Fruit fly (Drosophila melanogaster): ENCODE data around the gene CG33159.

CG33159 gene

DNA sequence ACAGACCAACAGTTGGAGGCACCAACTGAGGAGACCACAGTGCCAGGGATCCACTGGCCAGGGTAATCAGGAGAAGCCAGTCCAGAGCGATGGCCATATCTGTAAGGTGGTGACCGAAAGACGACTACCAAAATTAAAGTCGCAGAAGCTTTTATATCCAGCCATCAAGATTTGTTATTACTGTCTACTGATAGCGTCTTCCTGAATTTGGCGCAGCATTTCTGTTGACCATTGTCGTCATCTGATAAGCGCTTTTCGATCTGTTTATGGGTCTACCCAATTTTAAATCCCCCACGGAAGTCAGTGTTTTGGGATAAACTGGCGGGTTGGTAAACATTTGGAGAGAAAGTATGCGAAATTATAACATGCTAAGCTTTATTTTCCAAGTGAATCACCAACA, 31.8 kb downstream of the CG33159 start, which contains the start of gene CG14963:
Gene CG14963, minus strand, starts transcription at position 101 of the 400 bp plus-strand sequence.
- TF ChIP-seq dsx (GFP tag; optimal IDR thresholded peaks at IDR 0.05; ENCODE audit: poor library complexity, severe bottlenecking): no peak

DNA sequence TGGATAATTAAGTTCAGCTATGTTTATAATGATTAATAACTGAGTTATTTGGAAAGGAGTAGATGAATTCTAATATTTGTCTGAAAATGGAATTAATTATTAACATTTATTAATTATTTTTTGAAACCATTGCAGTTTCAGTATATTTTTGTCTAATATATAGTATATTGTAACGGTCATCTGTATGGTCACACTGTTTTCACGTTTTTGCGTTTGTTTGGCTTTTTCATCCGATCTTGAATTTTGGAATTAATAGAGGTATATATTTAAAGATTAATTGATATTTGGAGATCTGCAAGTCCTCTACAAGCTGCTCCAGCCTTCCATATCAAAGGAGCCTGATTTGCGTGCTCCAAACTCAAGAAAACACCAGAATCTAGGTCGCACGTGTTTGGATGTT, 35.1 kb downstream of the CG33159 start, which contains the start of the genes CG32278 and CG32281:
Gene CG32278, plus strand, starts transcription at position 180 of the 400 bp plus-strand sequence.
Gene CG32281, plus strand, starts transcription at position 269 of the 400 bp plus-strand sequence.
- TF ChIP-seq CG15336 (GFP tag; IDR thresholded peaks at IDR 0.05): no peak
- TF ChIP-seq CG10631 (GFP tag; optimal IDR thresholded peaks at IDR 0.05): no peak
- no peak for TF ChIP-seq Eip93F (GFP tag; optimal IDR thresholded peaks at IDR 0.05)
- no peak for TF ChIP-seq CG6792 (GFP tag; optimal IDR thresholded peaks at IDR 0.05)
- no peak for TF ChIP-seq eg (GFP tag; IDR thresholded peaks at IDR 0.05)
- no peak for TF ChIP-seq Eip75B (GFP tag; optimal IDR thresholded peaks at IDR 0.05)
- no peak for TF ChIP-seq fd85E (GFP tag; optimal IDR thresholded peaks at IDR 0.05)
- no peak for TF ChIP-seq salr (GFP tag; optimal IDR thresholded peaks at IDR 0.05)
- TF ChIP-seq CG6276 (GFP tag; optimal IDR thresholded peaks at IDR 0.05): no peak
- TF ChIP-seq Ets96B (tag; optimal IDR thresholded peaks at IDR 0.05): no peak
- TF ChIP-seq CG9139 (GFP tag; optimal IDR thresholded peaks at IDR 0.05): no peak
- TF ChIP-seq CG6163 (GFP tag; IDR thresholded peaks at IDR 0.05): no peak
- no peak for TF ChIP-seq CG7368 (GFP tag; optimal IDR thresholded peaks at IDR 0.05)
- no peak for TF ChIP-seq Hr39 (GFP tag; optimal IDR thresholded peaks at IDR 0.05)

DNA sequence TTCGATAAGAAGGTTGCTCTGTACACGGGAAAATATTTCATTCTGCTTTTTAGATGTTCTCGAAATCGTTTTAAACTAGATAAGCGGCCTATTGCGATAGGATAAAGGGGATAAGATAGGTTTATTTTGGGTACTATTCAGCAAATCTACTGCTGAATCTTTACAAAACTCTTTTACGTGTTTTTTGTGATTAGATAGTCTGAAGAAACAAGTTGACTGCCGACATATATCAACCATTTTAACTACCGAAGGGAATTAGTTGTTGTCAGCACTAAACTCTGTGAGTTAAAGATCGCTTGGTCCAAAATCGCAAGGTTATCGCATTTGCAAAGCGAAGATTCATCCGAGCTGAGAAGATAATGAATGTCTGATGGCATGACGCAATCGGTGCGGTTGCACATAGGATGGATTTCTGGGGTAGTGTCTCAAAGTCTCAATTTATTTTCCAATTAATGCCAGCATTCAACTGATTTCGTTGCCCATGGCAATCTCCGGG, 38.0 kb downstream of the CG33159 start, which contains the start of gene Asciz:
Gene Asciz, minus strand, starts transcription at position 51 of the 496 bp plus-strand sequence.
- peak; percentile 92 for TF ChIP-seq svp (GFP tag)
- TF ChIP-seq Hr38 (GFP tag; optimal IDR thresholded peaks at IDR 0.05): no peak

DNA sequence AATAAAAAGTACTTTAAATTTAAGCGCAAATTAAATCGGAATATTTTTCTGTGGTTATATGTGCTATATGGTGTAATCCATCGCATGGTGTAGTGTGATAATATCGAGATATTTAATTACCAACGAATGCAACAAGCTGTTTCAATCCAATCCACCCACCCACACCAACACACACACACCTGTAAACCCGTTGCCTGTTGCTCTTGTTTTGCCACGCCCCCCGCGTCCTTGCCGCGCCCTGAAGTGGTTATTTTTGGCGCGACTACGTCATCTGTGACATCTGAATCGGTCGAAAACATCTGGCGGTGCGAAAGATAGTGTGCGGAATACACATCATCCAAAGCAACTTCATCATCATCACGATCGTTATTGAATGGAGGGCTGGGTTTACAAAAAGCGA, 38.8 kb downstream of the CG33159 start:
- TF ChIP-seq lz (GFP tag; optimal IDR thresholded peaks at IDR 0.05) (no peak), vri (GFP tag; optimal IDR thresholded peaks at IDR 0.05) (peak; percentile 15), OdsH (GFP tag; optimal IDR thresholded peaks at IDR 0.05) (no peak)

DNA sequence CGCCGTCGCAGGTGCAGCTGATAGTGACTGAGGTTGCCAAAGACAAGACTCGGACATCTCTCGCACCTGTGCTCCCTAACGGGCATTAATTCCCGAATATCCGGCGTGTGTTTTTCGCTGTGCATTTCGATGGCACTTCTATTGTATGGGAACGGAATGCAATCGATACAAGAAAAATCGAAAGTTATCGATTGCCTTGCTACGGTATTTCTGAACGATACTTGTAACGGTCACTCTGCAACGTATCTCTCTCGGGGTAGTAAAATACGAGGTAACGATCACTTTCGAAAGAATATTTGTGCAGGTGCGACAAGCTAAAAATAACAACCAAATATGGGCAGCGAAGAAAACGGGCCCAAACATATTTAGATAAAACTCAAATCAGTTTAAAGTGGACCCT, 39.3 kb downstream of the CG33159 start, which contains the start of gene CG32280:
Gene CG32280, plus strand, starts transcription at position 231 of the 400 bp plus-strand sequence.
- peak; percentile 20 for TF ChIP-seq Ets21C (GFP tag; optimal IDR thresholded peaks at IDR 0.05)
- no peak for TF ChIP-seq Hr38 (GFP tag; optimal IDR thresholded peaks at IDR 0.05)
- peak; percentile 36 for TF ChIP-seq cyc (GFP tag; optimal IDR thresholded peaks at IDR 0.05)
- TF ChIP-seq dsx (GFP tag; optimal IDR thresholded peaks at IDR 0.05; ENCODE audit: poor library complexity, severe bottlenecking): no peak
- TF ChIP-seq achi (GFP tag; optimal IDR thresholded peaks at IDR 0.05): no peak
- TF ChIP-seq topi (GFP tag; optimal IDR thresholded peaks at IDR 0.05): no peak
- peak; percentile 23 for TF ChIP-seq CG31627 (GFP tag; optimal IDR thresholded peaks at IDR 0.05)
- peak; percentile 33 for TF ChIP-seq Hr39 (GFP tag; optimal IDR thresholded peaks at IDR 0.05)
- no peak for TF ChIP-seq Sox102F (GFP tag; optimal IDR thresholded peaks at IDR 0.05)
- peak; percentile 27 for TF ChIP-seq Sox14 (GFP tag; optimal IDR thresholded peaks at IDR 0.05)
- TF ChIP-seq esn (GFP tag; optimal IDR thresholded peaks at IDR 0.05): peak; percentile 48
- no peak for TF ChIP-seq CG32006 (GFP tag; optimal IDR thresholded peaks at IDR 0.05)
- TF ChIP-seq CG6792 (GFP tag; optimal IDR thresholded peaks at IDR 0.05): peak; percentile 5
- peak; percentile 67 for TF ChIP-seq CG1621 (tag; optimal IDR thresholded peaks at IDR 0.05)
- TF ChIP-seq Blimp-1 (GFP tag; optimal IDR thresholded peaks at IDR 0.05): no peak
- peak; percentile 29 for TF ChIP-seq lz (GFP tag; optimal IDR thresholded peaks at IDR 0.05)
- no peak for TF ChIP-seq fkh (GFP tag; optimal IDR thresholded peaks at IDR 0.05)

DNA sequence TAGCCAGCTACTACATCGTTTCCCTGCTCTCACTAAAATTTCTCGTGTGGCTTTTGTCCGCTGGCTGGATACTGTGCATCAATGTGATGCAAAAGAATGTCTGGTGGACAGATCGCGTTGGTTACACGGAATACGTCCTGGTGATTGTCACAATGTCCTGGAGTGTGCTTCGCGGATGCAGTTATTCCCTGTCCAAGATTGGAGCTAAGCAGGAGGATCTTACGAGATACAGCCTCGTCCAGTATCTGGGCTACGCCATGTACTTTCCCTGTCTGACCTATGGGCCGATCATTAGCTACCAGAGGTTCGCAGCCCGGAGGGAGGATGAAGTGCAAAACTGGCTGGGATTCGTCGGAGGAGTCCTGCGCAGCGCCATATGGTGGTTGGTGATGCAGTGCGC, 41.7 kb downstream of the CG33159 start:
- TF ChIP-seq acj6 (GFP tag; optimal IDR thresholded peaks at IDR 0.05) (no peak), CG4318 (GFP tag; optimal IDR thresholded peaks at IDR 0.05) (no peak)
